Fruit fly (Drosophila melanogaster): Measurements from ENCODE around the gene CG15824.

Gene CG15824

dm6 chr2L:846167-846868 is 38.6 kb downstream of the CG15824 start (continued):
- no peak for TF ChIP-seq CG17912 (GFP tag; optimal IDR thresholded peaks at IDR 0.05)
- TF ChIP-seq CG6272 (GFP tag; IDR thresholded peaks at IDR 0.05): peak; percentile 40; the same call in 1 of the 2 replicates
- TF ChIP-seq CTCF (GFP tag; optimal IDR thresholded peaks at IDR 0.05): no peak
- TF ChIP-seq unc-4 (GFP tag; IDR thresholded peaks at IDR 0.05; ENCODE audit: partially characterized antibody): no peak
- no peak for TF ChIP-seq CG15514 (GFP tag; optimal IDR thresholded peaks at IDR 0.05)
- TF ChIP-seq Dll (GFP tag; IDR thresholded peaks at IDR 0.05; ENCODE audit: partially characterized antibody): no peak
- TF ChIP-seq CG12104 (GFP tag; optimal IDR thresholded peaks at IDR 0.05): no peak
- TF ChIP-seq ato (GFP tag; IDR thresholded peaks at IDR 0.05; ENCODE audit: partially characterized antibody): no peak
- peak; percentile 18 for TF ChIP-seq CG12299 (tag; optimal IDR thresholded peaks at IDR 0.05)
- TF ChIP-seq cg (GFP tag; optimal IDR thresholded peaks at IDR 0.05): no peak
- TF ChIP-seq Opbp (GFP tag; IDR thresholded peaks at IDR 0.05; ENCODE audit: partially characterized antibody): no peak
- TF ChIP-seq CG10462 (GFP tag; optimal IDR thresholded peaks at IDR 0.05): peak; percentile 37
- no peak for TF ChIP-seq CG10321 (GFP tag; IDR thresholded peaks at IDR 0.05)
- no peak for TF ChIP-seq CG3995 (GFP tag; optimal IDR thresholded peaks at IDR 0.05)

DNA sequence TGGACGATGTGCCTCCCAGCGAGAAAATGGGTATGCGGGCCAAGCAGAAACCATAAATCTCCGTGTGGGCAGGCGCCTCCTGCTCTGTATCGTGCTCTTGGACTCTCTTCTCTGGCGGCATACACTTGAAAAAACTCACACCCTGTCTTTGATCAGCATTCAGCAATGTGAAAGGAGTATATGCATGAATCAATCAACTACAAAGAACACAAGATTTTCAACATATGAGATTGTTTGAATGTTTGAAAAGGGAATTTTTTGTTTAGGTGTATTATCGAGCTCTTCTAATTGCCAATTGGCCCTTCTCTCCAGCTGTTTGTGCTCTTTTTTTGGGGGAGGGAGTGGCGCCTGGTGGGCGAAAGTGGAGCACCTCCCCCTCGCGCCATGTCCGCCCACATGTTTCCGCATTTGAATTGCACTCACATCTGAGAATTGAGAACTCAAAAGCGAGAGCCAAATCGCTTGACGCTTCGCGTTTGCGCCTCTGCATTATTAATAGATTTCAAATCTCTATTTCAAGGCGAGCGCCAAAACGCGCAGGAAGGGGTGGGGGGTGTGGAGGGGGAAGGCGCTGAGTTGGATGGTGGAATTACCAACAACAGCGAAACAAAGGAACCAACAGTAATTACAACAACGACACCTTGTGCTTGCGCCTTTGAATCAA is 39.5 kb downstream of the CG15824 start:
- TF ChIP-seq btn (GFP tag; optimal IDR thresholded peaks at IDR 0.05): peak; percentile 83
- peak; percentile 84 for TF ChIP-seq tgo (GFP tag; IDR thresholded peaks at IDR 0.05)
- no peak for TF ChIP-seq CG9797 (GFP tag; optimal IDR thresholded peaks at IDR 0.05)
- peak; percentile 83 for TF ChIP-seq CG6765 (GFP tag; optimal IDR thresholded peaks at IDR 0.05)
- TF ChIP-seq nmo (GFP tag; optimal IDR thresholded peaks at IDR 0.05): peak; percentile 77
- no peak for TF ChIP-seq fru (optimal IDR thresholded peaks at IDR 0.05)
- peak; percentile 97 for TF ChIP-seq ci (GFP tag; IDR thresholded peaks at IDR 0.05)
- TF ChIP-seq CG34376 (GFP tag; optimal IDR thresholded peaks at IDR 0.05): peak; percentile 67
- peak; percentile 88 for TF ChIP-seq Rx (GFP tag; IDR thresholded peaks at IDR 0.05)
- peak; percentile 85 for TF ChIP-seq CG6689 (GFP tag; IDR thresholded peaks at IDR 0.05)
- peak; percentile 62 for TF ChIP-seq da (GFP tag; optimal IDR thresholded peaks at IDR 0.05)
- peak; percentile 56 for TF ChIP-seq kah (GFP tag; optimal IDR thresholded peaks at IDR 0.05)
- no peak for TF ChIP-seq nerfin-2 (GFP tag; IDR thresholded peaks at IDR 0.05; ENCODE audit: partially characterized antibody)
- TF ChIP-seq dati (GFP tag; IDR thresholded peaks at IDR 0.05): peak; percentile 84
- TF ChIP-seq gem (tag; optimal IDR thresholded peaks at IDR 0.05): peak; percentile 91
- TF ChIP-seq prd (optimal IDR thresholded peaks at IDR 0.05): no peak
- peak; percentile 91 for TF ChIP-seq prd (GFP tag; IDR thresholded peaks at IDR 0.05)
- no peak for TF ChIP-seq mld (GFP tag; IDR thresholded peaks at IDR 0.05; ENCODE audit: partially characterized antibody)
- peak; percentile 78 for TF ChIP-seq wek (GFP tag; optimal IDR thresholded peaks at IDR 0.05)
- TF ChIP-seq B-H1 (GFP tag; IDR thresholded peaks at IDR 0.05): peak; percentile 85
- peak; percentile 87 for TF ChIP-seq Nf-YA (GFP tag; IDR thresholded peaks at IDR 0.05)
- peak; percentile 59 for TF ChIP-seq CG15011 (GFP tag; optimal IDR thresholded peaks at IDR 0.05)
- TF ChIP-seq TFAM (GFP tag; optimal IDR thresholded peaks at IDR 0.05): no peak
- no peak for TF ChIP-seq eve (GFP tag; optimal IDR thresholded peaks at IDR 0.05)
- no peak for TF ChIP-seq CG1832 (GFP tag; optimal IDR thresholded peaks at IDR 0.05)
- peak; percentile 85 for TF ChIP-seq crc (GFP tag; optimal IDR thresholded peaks at IDR 0.05)
- TF ChIP-seq CG11085 (GFP tag; IDR thresholded peaks at IDR 0.05): peak; percentile 76
- TF ChIP-seq Fer3 (tag; optimal IDR thresholded peaks at IDR 0.05): peak; percentile 91
- peak; percentile 83 for TF ChIP-seq CG3847 (GFP tag; IDR thresholded peaks at IDR 0.05)
- TF ChIP-seq ap (GFP tag; IDR thresholded peaks at IDR 0.05): peak; percentile 92
- TF ChIP-seq CG12299 (tag; optimal IDR thresholded peaks at IDR 0.05): peak; percentile 41
- peak; percentile 88 for TF ChIP-seq CG11504 (tag; optimal IDR thresholded peaks at IDR 0.05)
- TF ChIP-seq Rfx (GFP tag; IDR thresholded peaks at IDR 0.05): peak; percentile 95
- TF ChIP-seq gce (GFP tag; IDR thresholded peaks at IDR 0.05): peak; percentile 69; the same call in 1 of the 3 replicates
- peak; percentile 57 for TF ChIP-seq CG31388 (GFP tag; optimal IDR thresholded peaks at IDR 0.05)
- TF ChIP-seq az2 (GFP tag; optimal IDR thresholded peaks at IDR 0.05): peak; percentile 86
